Fruit fly (Drosophila melanogaster): ENCODE results near the gene Aos1.

Aos1 gene

dm6 chr3R:12448889-12449314, 15.3 kb upstream of the Aos1 start, which contains the start of gene CG18549 (continued):
- TF ChIP-seq CG34224 (GFP tag; IDR thresholded peaks at IDR 0.05; ENCODE audit: partially characterized antibody) (peak; percentile 89), Scr (GFP tag; IDR thresholded peaks at IDR 0.05; ENCODE audit: partially characterized antibody) (peak; percentile 85), tll (GFP tag; optimal IDR thresholded peaks at IDR 0.05) (peak in 1 of 2 experiments; percentile 89), vvl (GFP tag; IDR thresholded peaks at IDR 0.05) (peak; percentile 100), CG12744 (GFP tag; optimal IDR thresholded peaks at IDR 0.05) (peak; percentile 99), pita (GFP tag; optimal IDR thresholded peaks at IDR 0.05) (no peak), cwo (GFP tag; optimal IDR thresholded peaks at IDR 0.05) (peak; percentile 99), Jarid2 (GFP tag; optimal IDR thresholded peaks at IDR 0.05) (peak; percentile 98), Adf1 (GFP tag; IDR thresholded peaks at IDR 0.05) (peak; percentile 93), Hr51 (GFP tag; optimal IDR thresholded peaks at IDR 0.05) (peak; percentile 99 to 100), CG30431 (GFP tag; optimal IDR thresholded peaks at IDR 0.05) (peak; percentile 99), Poxn (GFP tag; IDR thresholded peaks at IDR 0.05) (peak; percentile 98), tio (GFP tag; optimal IDR thresholded peaks at IDR 0.05) (peak; percentile 99), Mad (GFP tag; optimal IDR thresholded peaks at IDR 0.05) (peak; percentile 99), jigr1 (GFP tag; IDR thresholded peaks at IDR 0.05) (peak; percentile 99), ftz-f1 (GFP tag; optimal IDR thresholded peaks at IDR 0.05) (peak; percentile 94), zfh2 (GFP tag; optimal IDR thresholded peaks at IDR 0.05) (peak; percentile 98), ken (GFP tag; IDR thresholded peaks at IDR 0.05) (peak; percentile 100), CG10654 (GFP tag; optimal IDR thresholded peaks at IDR 0.05) (peak; percentile 100), CG5180 (GFP tag; optimal IDR thresholded peaks at IDR 0.05) (peak; percentile 95), CoRest (tag; optimal IDR thresholded peaks at IDR 0.05) (peak; percentile 100), CG2875 (GFP tag; optimal IDR thresholded peaks at IDR 0.05) (peak; percentile 100), chif (GFP tag; optimal IDR thresholded peaks at IDR 0.05) (peak; percentile 99 to 100), CG43689 (GFP tag; IDR thresholded peaks at IDR 0.05) (peak; percentile 99), CG12942 (GFP tag; optimal IDR thresholded peaks at IDR 0.05) (peak; percentile 99), CG13123 (GFP tag; optimal IDR thresholded peaks at IDR 0.05) (peak; percentile 99), CG7372 (GFP tag; IDR thresholded peaks at IDR 0.05) (peak; percentile 100), CG16779 (GFP tag; IDR thresholded peaks at IDR 0.05) (peak; percentile 99), hkb (optimal IDR thresholded peaks at IDR 0.05) (no peak), hkb (GFP tag; IDR thresholded peaks at IDR 0.05) (peak; percentile 100), maf-S (GFP tag; optimal IDR thresholded peaks at IDR 0.05) (peak; percentile 99), CG4854 (GFP tag; optimal IDR thresholded peaks at IDR 0.05) (peak; percentile 99), stc (GFP tag; IDR thresholded peaks at IDR 0.05) (peak; percentile 100), CG3995 (GFP tag; optimal IDR thresholded peaks at IDR 0.05) (peak; percentile 87), fu2 (GFP tag; optimal IDR thresholded peaks at IDR 0.05) (peak; percentile 98), Aef1 (GFP tag; IDR thresholded peaks at IDR 0.05) (peak; percentile 100), tx (GFP tag; optimal IDR thresholded peaks at IDR 0.05) (peak; percentile 99), CG3065 (GFP tag; optimal IDR thresholded peaks at IDR 0.05) (peak; percentile 99), Dbx (GFP tag; IDR thresholded peaks at IDR 0.05) (peak; percentile 100), CG8281 (tag; optimal IDR thresholded peaks at IDR 0.05) (peak; percentile 97), CG3838 (GFP tag; optimal IDR thresholded peaks at IDR 0.05) (peak; percentile 99), H15 (GFP tag; IDR thresholded peaks at IDR 0.05) (peak; percentile 100), Fer2 (tag; optimal IDR thresholded peaks at IDR 0.05) (peak; percentile 99), dysf (GFP tag; IDR thresholded peaks at IDR 0.05) (peak; percentile 100), CG4730 (GFP tag; IDR thresholded peaks at IDR 0.05) (peak; percentile 100), CG2120 (GFP tag; optimal IDR thresholded peaks at IDR 0.05) (peak; percentile 100), shn (GFP tag; optimal IDR thresholded peaks at IDR 0.05) (peak; percentile 99), cas (GFP tag; IDR thresholded peaks at IDR 0.05) (peak; percentile 99), CG9215 (GFP tag; IDR thresholded peaks at IDR 0.05) (peak; percentile 99), ara (GFP tag; IDR thresholded peaks at IDR 0.05) (peak; percentile 100), mld (GFP tag; IDR thresholded peaks at IDR 0.05; ENCODE audit: partially characterized antibody) (no peak; the same call in 2 of the 3 replicates), Taf1 (GFP tag; IDR thresholded peaks at IDR 0.05) (peak; percentile 98)
